Fruit fly (Drosophila melanogaster) Kc167 (cell line): Measurements from ENCODE around the gene c11.1.

Experiments
- Myc ChIP-seq: fragments of >200 bp; optimal IDR thresholded peaks from 2 replicates; lab custom pipeline; 2017; ENCODE audit warnings: missing external identifiers
- Sin3A ChIP-seq: fragments of >200 bp; optimal IDR thresholded peaks from 2 replicates; lab custom pipeline; 2018; ENCODE audit warnings: missing external identifiers
- insv ChIP-seq: fragments of >200 bp; optimal IDR thresholded peaks from 3 replicates; lab custom pipeline; 2018; ENCODE audit warnings: missing external identifiers
- psq ChIP-seq: fragments of >200 bp; optimal IDR thresholded peaks from 2 replicates; lab custom pipeline; 2017; ENCODE audit warnings: missing external identifiers

dm6 chrX:9247171-9247783, 35.6 kb downstream of the c11.1 start, which contains the start of the genes amx and Dsor1:
- TF ChIP-seq Myc (no peak), Sin3A (lab: Kevin White, UChicago) (no peak), insv (lab: Kevin White, UChicago) (no peak), psq (lab: Kevin White, UChicago) (no peak)
